Fruit fly (Drosophila melanogaster) whole organism, adult: Measurements from ENCODE around the gene Dhc64C.

ENCODE experiments used
- CG7045 ChIP-seq: fragments of 200-800 bp; sonication (Bioruptor generic); optimal IDR thresholded peaks from 2 replicates; lab custom pipeline; 2017; ENCODE audit warnings: missing biosample characterization, mild to moderate bottlenecking, missing genetic modification characterization
- Clk ChIP-seq: fragments of 200-800 bp; sonication (Bioruptor generic); optimal IDR thresholded peaks from 2 replicates; lab custom pipeline; 2017; ENCODE audit warnings: missing biosample characterization, missing genetic modification characterization
- Crg-1 ChIP-seq: fragments of 200-800 bp; sonication (Bioruptor generic); optimal IDR thresholded peaks from 2 replicates; lab custom pipeline; 2016; ENCODE audit warnings: missing biosample characterization, missing genetic modification characterization
- Hr96 ChIP-seq: fragments of 200-800 bp; sonication (Bioruptor generic); optimal IDR thresholded peaks from 2 replicates; lab custom pipeline; 2016; ENCODE audit warnings: missing biosample characterization, missing genetic modification characterization
- bab1 ChIP-seq: fragments of 200-800 bp; sonication (Bioruptor generic); optimal IDR thresholded peaks from 3 replicates; lab custom pipeline; 2019; ENCODE audit warnings: missing biosample characterization, mild to moderate bottlenecking, missing genetic modification characterization, moderate library complexity
- cic ChIP-seq: fragments of 200-800 bp; sonication (Bioruptor generic); optimal IDR thresholded peaks from 2 replicates; lab custom pipeline; 2017; ENCODE audit warnings: missing biosample characterization, mild to moderate bottlenecking, missing genetic modification characterization, moderate library complexity
- cnc ChIP-seq, 2 experiments: fragments of >200 bp; optimal IDR thresholded peaks; 2 replicates each; lab custom pipeline; 2017
- ovo ChIP-seq: fragments of 200-800 bp; sonication (Bioruptor generic); optimal IDR thresholded peaks from 2 replicates; lab custom pipeline; 2016; ENCODE audit warnings: missing biosample characterization, missing genetic modification characterization
- toe ChIP-seq: fragments of 200-800 bp; sonication (Bioruptor generic); optimal IDR thresholded peaks from 2 replicates; lab custom pipeline; 2016; ENCODE audit warnings: missing biosample characterization, missing genetic modification characterization

dm6 chr3L:4836353-4836752 is 10.9 kb upstream of the Dhc64C start:
- TF ChIP-seq cnc (optimal IDR thresholded peaks at IDR 0.05; lab: Kevin White, UChicago) = no peak
- no peak for TF ChIP-seq Crg-1 (GFP tag; lab: Kevin White, UChicago)
- no peak for TF ChIP-seq CG7045
- TF ChIP-seq cic = no peak
- TF ChIP-seq Hr96 (GFP tag; lab: Kevin White, UChicago) = no peak
- no peak for TF ChIP-seq ovo
- TF ChIP-seq Clk = no peak
- TF ChIP-seq toe (GFP tag; lab: Kevin White, UChicago) = no peak
- TF ChIP-seq bab1 (GFP tag; lab: Kevin White, UChicago) = no peak
